Worm (Caenorhabditis elegans) whole organism, young adult: ENCODE results near the gene kap-1.

ENCODE experiments used
- F10E7.11 ChIP-seq: sonication (generic microtip); optimal IDR thresholded peaks from 2 replicates; lab custom pipeline; 2017; ENCODE audit warnings: mild to moderate bottlenecking, missing genetic modification characterization, moderate library complexity, missing compliant biosample characterization
- F33H1.4 ChIP-seq: fragments of 200-800 bp; sonication (Bioruptor generic); IDR thresholded peaks from 2 replicates; pipeline ENCODE4 v1.3.6; 2022; ENCODE audit warnings: missing genetic modification reagents, missing genetic modification characterization, missing compliant biosample characterization
- Y67H2A.10 ChIP-seq: fragments of 200-800 bp; sonication (Bioruptor generic); conservative IDR thresholded peaks from 2 replicates; pipeline ENCODE4 v1.3.6; 2022; ENCODE audit warnings: missing genetic modification reagents, missing genetic modification characterization, missing compliant biosample characterization
- akir-1 ChIP-seq: fragments of 200-800 bp; sonication (Bioruptor generic); optimal IDR thresholded peaks from 2 replicates; lab custom pipeline; 2018; ENCODE audit warnings: mild to moderate bottlenecking, missing genetic modification characterization, moderate library complexity, missing compliant biosample characterization
- ama-1 ChIP-seq, 3 experiments: fragments of 150-350 bp in 1 of 3; sonication (generic microtip) in 2 of 3; optimal IDR thresholded peaks; 2 replicates each; lab custom pipeline; 2014 to 2018; ENCODE audit warnings: missing biosample characterization in 2 of 3, missing genetic modification characterization in 2 of 3, missing genetic modification reagents in 2 of 3
- aptf-3 ChIP-seq: fragments of 200-800 bp; sonication (Bioruptor generic); IDR thresholded peaks from 2 replicates; pipeline ENCODE4 v1.3.6; 2022; ENCODE audit warnings: missing genetic modification characterization, missing compliant biosample characterization
- attf-5 ChIP-seq: fragments of 200-800 bp; sonication (Bioruptor generic); optimal IDR thresholded peaks from 2 replicates; lab custom pipeline; 2018; ENCODE audit warnings: mild to moderate bottlenecking, missing genetic modification characterization, missing compliant biosample characterization
- ccch-3 ChIP-seq: fragments of 200-800 bp; sonication (Bioruptor generic); optimal IDR thresholded peaks from 2 replicates; lab custom pipeline; 2018; ENCODE audit warnings: mild to moderate bottlenecking, missing genetic modification characterization, missing compliant biosample characterization
- cebp-1 ChIP-seq, 2 experiments: fragments of 200-800 bp in 1 of 2; sonication (Bioruptor generic) in 1 of 2; sonication (generic microtip) in 1 of 2; IDR thresholded peaks in 1 of 2; optimal IDR thresholded peaks in 1 of 2; 2 replicates each; pipeline versions ENCODE4 v1.3.6 to Lab custom; 2017 to 2022; ENCODE audit warnings: missing compliant biosample characterization in 2 of 2, missing genetic modification characterization in 2 of 2, mild to moderate bottlenecking in 1 of 2, missing genetic modification reagents in 1 of 2, moderate library complexity in 1 of 2
- ceh-100 ChIP-seq: fragments of 200-800 bp; sonication (Bioruptor generic); IDR thresholded peaks from 2 replicates; pipeline ENCODE4 v1.3.6; 2022; ENCODE audit warnings: missing genetic modification reagents, missing genetic modification characterization, missing compliant biosample characterization
- ceh-27 ChIP-seq: fragments of 200-800 bp; sonication (Bioruptor generic); optimal IDR thresholded peaks from 2 replicates; lab custom pipeline; 2018; ENCODE audit warnings: mild to moderate bottlenecking, missing genetic modification characterization, moderate library complexity, missing compliant biosample characterization
- ceh-40 ChIP-seq: fragments of 200-800 bp; sonication (Bioruptor generic); IDR thresholded peaks from 2 replicates; pipeline ENCODE4 v1.3.6; 2022; ENCODE audit warnings: missing genetic modification characterization, missing compliant biosample characterization
- ceh-58 ChIP-seq: fragments of 200-800 bp; sonication (Bioruptor generic); IDR thresholded peaks from 2 replicates; pipeline ENCODE4 v1.3.6; 2022; ENCODE audit warnings: missing genetic modification characterization, missing compliant biosample characterization
- ceh-91 ChIP-seq: fragments of 200-800 bp; sonication (Bioruptor generic); IDR thresholded peaks from 2 replicates; pipeline ENCODE4 v1.3.6; 2022; ENCODE audit warnings: missing genetic modification reagents, missing genetic modification characterization, missing compliant biosample characterization
- chd-7 ChIP-seq: sonication (generic microtip); optimal IDR thresholded peaks from 2 replicates; lab custom pipeline; 2016; ENCODE audit warnings: mild to moderate bottlenecking, missing genetic modification characterization, moderate library complexity, missing compliant biosample characterization
- dpl-1 ChIP-seq: fragments of 150-350 bp; optimal IDR thresholded peaks from 2 replicates; lab custom pipeline; 2014; ENCODE audit warnings: missing biosample characterization, missing genetic modification reagents, missing genetic modification characterization
- efl-1 ChIP-seq: fragments of 150-350 bp; optimal IDR thresholded peaks from 2 replicates; lab custom pipeline; 2014; ENCODE audit warnings: missing biosample characterization, missing genetic modification reagents, missing genetic modification characterization
- him-1 ChIP-seq: sonication (generic microtip); optimal IDR thresholded peaks from 2 replicates; lab custom pipeline; 2016; ENCODE audit warnings: missing genotype, missing genetic modification reagents, missing genetic modification characterization, missing compliant biosample characterization
- hmg-1.2 ChIP-seq: fragments of 200-800 bp; sonication (Bioruptor generic); IDR thresholded peaks from 2 replicates; pipeline ENCODE4 v1.3.6; 2022; ENCODE audit warnings: missing genetic modification reagents, missing genetic modification characterization, missing compliant biosample characterization
- lin-26 ChIP-seq: fragments of 200-800 bp; sonication (Bioruptor generic); IDR thresholded peaks from 2 replicates; pipeline ENCODE4 v1.3.6; 2022; ENCODE audit warnings: missing genetic modification reagents, missing genetic modification characterization, missing compliant biosample characterization
- lin-40 ChIP-seq: sonication (generic microtip); optimal IDR thresholded peaks from 2 replicates; lab custom pipeline; 2016; ENCODE audit warnings: missing genetic modification characterization, mild to moderate bottlenecking, missing compliant biosample characterization, missing genotype, missing genetic modification reagents
- lir-1 ChIP-seq: fragments of 200-800 bp; sonication (Bioruptor generic); conservative IDR thresholded peaks from 2 replicates; pipeline ENCODE4 v1.3.6; 2022; ENCODE audit warnings: missing genetic modification reagents, missing genetic modification characterization, missing compliant biosample characterization
- lsy-27 ChIP-seq: sonication (generic microtip); optimal IDR thresholded peaks from 2 replicates; lab custom pipeline; 2017; ENCODE audit warnings: missing genetic modification characterization, mild to moderate bottlenecking, missing compliant biosample characterization, antibody characterized with exemption, missing genotype, borderline replicate concordance; ENCODE audit not compliant: insufficient read depth
- madf-3 ChIP-seq: fragments of 200-800 bp; sonication (Bioruptor generic); IDR thresholded peaks from 2 replicates; pipeline ENCODE4 v1.3.6; 2022; ENCODE audit warnings: missing genetic modification reagents, missing genetic modification characterization, missing compliant biosample characterization
- mcd-1 ChIP-seq: fragments of 200-800 bp; sonication (Bioruptor generic); IDR thresholded peaks from 2 replicates; pipeline ENCODE4 v1.3.6; 2022; ENCODE audit warnings: missing genetic modification reagents, missing genetic modification characterization, missing compliant biosample characterization
- mxl-1 ChIP-seq: sonication (generic microtip); optimal IDR thresholded peaks from 2 replicates; lab custom pipeline; 2016; ENCODE audit warnings: missing genetic modification characterization, missing compliant biosample characterization
- nfyb-1 ChIP-seq: fragments of 200-800 bp; sonication (Bioruptor generic); IDR thresholded peaks from 2 replicates; pipeline ENCODE4 v1.3.6; 2022; ENCODE audit warnings: missing genetic modification reagents, missing genetic modification characterization, missing compliant biosample characterization
- nhr-179 ChIP-seq: sonication (generic microtip); optimal IDR thresholded peaks from 2 replicates; lab custom pipeline; 2016; ENCODE audit warnings: mild to moderate bottlenecking, missing genetic modification characterization, missing compliant biosample characterization
- nhr-90 ChIP-seq: sonication (generic microtip); optimal IDR thresholded peaks from 2 replicates; lab custom pipeline; 2016; ENCODE audit warnings: missing genotype, mild to moderate bottlenecking, missing genetic modification characterization, missing compliant biosample characterization
- pbrm-1 ChIP-seq: fragments of 200-800 bp; sonication (Bioruptor generic); IDR thresholded peaks from 2 replicates; pipeline ENCODE4 v1.3.6; 2022; ENCODE audit warnings: missing genetic modification reagents, missing genetic modification characterization, missing compliant biosample characterization
- rcor-1 ChIP-seq: fragments of 200-800 bp; sonication (Bioruptor generic); IDR thresholded peaks from 2 replicates; pipeline ENCODE4 v1.3.6; 2022; ENCODE audit warnings: missing genetic modification reagents, missing genetic modification characterization, missing compliant biosample characterization
- repo-1 ChIP-seq: sonication (generic microtip); optimal IDR thresholded peaks from 2 replicates; lab custom pipeline; 2017; ENCODE audit warnings: mild to moderate bottlenecking, missing genetic modification characterization, missing compliant biosample characterization
- rpc-1 ChIP-seq, 2 experiments: fragments of 150-350 bp in 1 of 2; sonication (generic microtip) in 1 of 2; optimal IDR thresholded peaks; 2 replicates each; lab custom pipeline; 2014 to 2018; ENCODE audit warnings: missing biosample characterization in 1 of 2, missing genetic modification characterization in 1 of 2, missing genetic modification reagents in 1 of 2, missing genotype in 1 of 2
- sdz-38 ChIP-seq: sonication (generic microtip); optimal IDR thresholded peaks from 2 replicates; lab custom pipeline; 2016; ENCODE audit warnings: missing genotype, missing genetic modification characterization, missing compliant biosample characterization
- snpc-1.3 ChIP-seq: sonication (generic microtip); optimal IDR thresholded peaks from 2 replicates; lab custom pipeline; 2017; ENCODE audit warnings: missing genetic modification characterization, mild to moderate bottlenecking, missing compliant biosample characterization, antibody characterized with exemption, moderate library complexity, missing genotype, missing genetic modification reagents; ENCODE audit not compliant: insufficient read depth
- sptf-2 ChIP-seq: fragments of 200-800 bp; sonication (Bioruptor generic); optimal IDR thresholded peaks from 2 replicates; lab custom pipeline; 2018; ENCODE audit warnings: mild to moderate bottlenecking, missing genetic modification characterization, missing compliant biosample characterization
- tbp1 ChIP-seq: fragments of 200-800 bp; sonication (Bioruptor generic); optimal IDR thresholded peaks from 2 replicates; lab custom pipeline; 2018; ENCODE audit warnings: mild to moderate bottlenecking, missing genetic modification characterization, missing compliant biosample characterization
- unc-130 ChIP-seq: sonication (generic microtip); optimal IDR thresholded peaks from 2 replicates; lab custom pipeline; 2016; ENCODE audit warnings: missing genetic modification reagents, missing genetic modification characterization, missing compliant biosample characterization
- ztf-3 ChIP-seq: fragments of 200-800 bp; sonication (Bioruptor generic); optimal IDR thresholded peaks from 2 replicates; lab custom pipeline; 2018; ENCODE audit warnings: mild to moderate bottlenecking, missing genetic modification characterization, missing compliant biosample characterization

The kap-1 gene

DNA sequence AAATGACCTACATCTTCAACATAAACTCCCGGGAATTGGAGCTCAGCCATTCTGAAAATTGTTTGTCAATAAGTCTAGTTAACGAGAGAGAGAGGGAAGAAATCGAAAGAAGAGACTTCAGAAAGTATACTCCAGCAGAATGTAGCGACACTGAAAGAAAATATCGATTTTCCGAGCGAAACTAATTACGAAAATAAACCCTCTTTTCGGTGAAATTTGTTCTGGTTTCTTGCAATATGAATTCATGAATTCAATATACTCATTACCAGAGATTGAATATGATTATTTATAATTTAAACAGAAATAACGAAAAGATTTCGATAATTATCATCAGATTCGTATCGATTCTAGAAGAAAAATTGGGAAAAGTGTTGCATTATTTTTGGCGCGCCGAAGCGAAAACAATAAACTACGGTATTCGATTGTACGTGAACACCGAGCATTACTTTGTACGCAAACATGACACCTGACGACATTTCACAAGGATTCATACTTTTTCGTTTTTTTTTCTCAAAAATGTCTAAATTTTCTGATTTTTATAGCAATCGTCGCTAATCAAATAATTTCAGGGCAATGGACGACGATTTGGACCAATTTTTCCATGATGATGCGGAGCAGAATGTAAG, 43.0 kb downstream of the kap-1 start, which contains the start of the genes hmg-4 and T20B12.3 (continued):
- TF ChIP-seq rcor-1 (GFP tag; lab: Robert Waterston, UW) (peak; percentile 8; the same call in 1 of the 2 replicates), rpc-1 (optimal IDR thresholded peaks at IDR 0.05; lab: Kevin White, UChicago) (no peak), rpc-1 (tag; optimal IDR thresholded peaks at IDR 0.05; lab: Kevin White, UChicago) (no peak), Y67H2A.10 (no peak), attf-5 (GFP tag; lab: Kevin White, UChicago) (no peak)
- TF ChIP-seq, all 124 proteins: peak for 25

DNA sequence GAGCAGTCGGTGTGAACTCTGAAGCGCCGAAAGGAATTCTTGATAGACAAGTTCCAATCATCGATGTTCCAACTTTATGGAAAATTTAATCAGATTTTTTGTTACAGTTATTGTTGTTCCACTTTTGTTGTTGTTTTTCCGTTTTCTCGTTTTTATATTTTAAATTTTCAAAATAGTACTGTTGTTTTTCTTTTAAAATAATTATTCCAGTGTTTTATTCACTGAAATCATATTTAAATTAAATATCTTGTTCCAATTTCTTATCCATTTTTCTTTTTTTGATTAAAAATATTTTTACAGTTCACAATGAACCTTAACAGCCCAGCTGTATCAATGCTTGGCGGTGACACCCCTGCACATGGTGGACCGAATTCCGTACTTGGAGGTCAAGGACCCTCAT, 45.1 kb downstream of the kap-1 start, which contains the start of gene tbp-1:
TSS of gene tbp-1 (plus strand) at position 301 of the 400 bp plus-strand sequence.
- no peak for TF ChIP-seq ccch-3 (GFP tag; lab: Kevin White, UChicago)
- TF ChIP-seq tbp1 (GFP tag; lab: Kevin White, UChicago) = peak; percentile 58
- TF ChIP-seq repo-1 (tag; lab: Kevin White, UChicago) = no peak

DNA sequence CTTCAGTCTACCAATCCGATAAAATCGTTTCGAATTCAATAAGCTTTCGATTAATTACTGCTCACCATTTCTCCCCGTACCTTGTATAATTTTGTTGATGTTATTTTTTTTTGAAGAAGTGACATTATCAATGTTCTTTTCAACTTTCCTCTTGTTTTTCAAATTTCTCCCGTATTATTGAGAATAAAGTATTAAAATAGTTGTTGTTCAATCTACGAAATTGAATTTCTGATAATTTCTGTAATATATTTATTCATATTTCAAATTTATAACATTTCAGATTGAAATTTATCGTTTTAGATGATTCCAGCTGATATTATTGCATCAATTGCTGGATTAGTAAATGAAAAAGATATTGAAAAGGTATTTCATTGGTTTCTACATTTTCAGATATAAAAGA, 47.3 kb downstream of the kap-1 start, which contains the start of gene trd-1:
TSS of gene trd-1 (plus strand) at position 301 of the 400 bp plus-strand sequence.
- TF ChIP-seq lin-40 (tag; lab: Kevin White, UChicago) (no peak), sptf-2 (GFP tag; lab: Kevin White, UChicago) (no peak), F33H1.4 (no peak), lin-26 (GFP tag; lab: Robert Waterston, UW) (no peak), him-1 (tag; lab: Kevin White, UChicago) (no peak), chd-7 (tag; lab: Kevin White, UChicago) (no peak), F10E7.11 (tag; lab: Kevin White, UChicago) (no peak), ceh-27 (GFP tag; lab: Kevin White, UChicago) (no peak), ztf-3 (GFP tag; lab: Kevin White, UChicago) (no peak), akir-1 (GFP tag; lab: Kevin White, UChicago) (no peak), ceh-91 (no peak)

DNA sequence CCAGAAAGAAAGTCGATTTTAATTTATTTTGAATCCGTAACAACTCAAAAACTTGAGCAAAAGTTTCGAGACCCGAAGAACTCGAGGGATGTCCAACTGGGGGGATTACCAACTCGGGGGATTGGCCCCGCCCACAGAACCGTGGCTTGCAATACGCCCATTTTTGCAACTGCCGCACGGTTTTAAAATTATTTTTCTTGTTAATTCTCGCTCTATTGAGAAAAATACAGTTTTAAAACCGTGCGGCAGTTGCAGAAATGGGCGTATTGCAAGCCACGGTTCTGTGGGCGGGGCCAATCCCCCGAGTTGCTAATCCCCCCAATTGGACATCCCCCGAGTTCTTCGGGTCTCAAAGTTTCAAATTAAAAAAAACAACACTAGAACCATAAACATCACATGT, 47.9 kb downstream of the kap-1 start:
- TF ChIP-seq tbp1 (GFP tag; lab: Kevin White, UChicago) (peak; percentile 37), ceh-100 (GFP tag; lab: Robert Waterston, UW) (0 out of 2 replicates have a peak, but pooled peaks have one; percentile 23), mcd-1 (peak; percentile 64)

DNA sequence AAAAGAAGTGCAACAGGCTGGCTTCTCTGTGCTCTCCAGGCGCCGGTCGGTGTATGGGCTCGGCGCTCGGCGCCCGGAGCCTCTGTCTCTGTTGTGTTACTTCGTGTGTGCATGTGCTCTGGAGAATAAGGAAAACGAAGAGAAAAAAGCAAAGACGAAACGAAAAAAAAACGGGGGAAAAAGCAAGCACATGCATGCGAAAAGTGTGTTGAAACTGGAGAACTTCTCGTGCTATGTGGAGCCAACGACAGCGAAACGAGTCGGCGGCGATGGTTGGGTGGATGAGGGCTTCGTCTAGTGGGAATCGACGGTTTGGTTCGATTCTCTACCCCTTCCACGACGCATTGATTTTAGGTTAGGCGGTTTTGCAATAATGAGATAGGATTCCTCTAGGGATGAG, 48.7 kb downstream of the kap-1 start:
- TF ChIP-seq nhr-179 = no peak
- no peak for TF ChIP-seq madf-3 (GFP tag; lab: Robert Waterston, UW)
- TF ChIP-seq sdz-38 = no peak
- TF ChIP-seq ceh-58 (GFP tag; lab: Robert Waterston, UW) = no peak
- TF ChIP-seq snpc-1.3 (tag; lab: Kevin White, UChicago) = no peak
- peak; percentile 2 for TF ChIP-seq nhr-90
- no peak for TF ChIP-seq ccch-3 (GFP tag; lab: Kevin White, UChicago)
- 0 out of 2 replicates have a peak, but pooled peaks have one; percentile 28 for TF ChIP-seq nfyb-1 (GFP tag; lab: Robert Waterston, UW)
- no peak for TF ChIP-seq ceh-91
- no peak for TF ChIP-seq lsy-27
- TF ChIP-seq aptf-3 (GFP tag; lab: Robert Waterston, UW) = no peak
- TF ChIP-seq tbp1 (GFP tag; lab: Kevin White, UChicago) = peak; percentile 100
- no peak for TF ChIP-seq lir-1 (GFP tag; lab: Robert Waterston, UW)
- TF ChIP-seq cebp-1 (GFP tag; IDR thresholded peaks at IDR 0.05; lab: Robert Waterston, UW) = no peak
- peak; percentile 81 for TF ChIP-seq cebp-1 (tag; optimal IDR thresholded peaks at IDR 0.05; lab: Kevin White, UChicago)
- no peak for TF ChIP-seq F10E7.11 (tag; lab: Kevin White, UChicago)
- TF ChIP-seq efl-1 (GFP tag; lab: Kevin White, UChicago) = no peak
- TF ChIP-seq dpl-1 (GFP tag; lab: Kevin White, UChicago) = no peak
- TF ChIP-seq mxl-1 (tag; lab: Kevin White, UChicago) = no peak
- TF ChIP-seq pbrm-1 (GFP tag; lab: Robert Waterston, UW) = no peak
- no peak for TF ChIP-seq ama-1 (optimal IDR thresholded peaks at IDR 0.05; lab: Kevin White, UChicago)
- no peak for TF ChIP-seq ama-1 (GFP tag; optimal IDR thresholded peaks at IDR 0.05; lab: Kevin White, UChicago)
- no peak for TF ChIP-seq ceh-40
- peak; percentile 59 for TF ChIP-seq hmg-1.2 (GFP tag; lab: Robert Waterston, UW)
- TF ChIP-seq unc-130 (GFP tag; lab: Kevin White, UChicago) = no peak
